Worm (Caenorhabditis elegans): ENCODE measurements around the gene C29A12.6.
A peak's percentile ranks its signal among the peaks of the same experiment; 100 is the strongest.

Gene C29A12.6

ce11 chrV:10807862-10808327 lies 39.1 kb upstream of the C29A12.6 start, which contains the start of gene plrg-1 (continued):
- TF ChIP-seq unc-62 (GFP tag; optimal IDR thresholded peaks at IDR 0.05) = no peak
- peak; percentile 85 for TF ChIP-seq sem-4 (tag; optimal IDR thresholded peaks at IDR 0.05)
- TF ChIP-seq mbf-1 (tag; optimal IDR thresholded peaks at IDR 0.05) = no peak
- TF ChIP-seq nhr-77 (tag; optimal IDR thresholded peaks at IDR 0.05) = no peak
- TF ChIP-seq ama-1 (optimal IDR thresholded peaks at IDR 0.05) = no peak

- TF ChIP-seq nhr-25 (tag; optimal IDR thresholded peaks at IDR 0.05) = no peak
These were observed 35.2 kb upstream of the C29A12.6 start, which contains the start of gene C29A12.22 for ce11 chrV:10811763-10812162. Gene C29A12.22, plus strand, starts transcription at chrV:10812063.

ce11 chrV:10813425-10814156 lies 33.4 kb upstream of the C29A12.6 start, which contains the start of the genes C29A12.1 and lig-1:
Gene C29A12.1, minus strand, starts transcription at chrV:10813487.
Gene lig-1, plus strand, starts transcription at chrV:10814106.
- TF ChIP-seq unc-62 (GFP tag; optimal IDR thresholded peaks at IDR 0.05) (no peak), ztf-1 (GFP tag; conservative IDR thresholded peaks at IDR 0.05) (no peak), nhr-21 (tag; optimal IDR thresholded peaks at IDR 0.05) (no peak), ceh-82 (tag; optimal IDR thresholded peaks at IDR 0.05) (no peak), F13H6.1 (tag; optimal IDR thresholded peaks at IDR 0.05) (no peak), ama-1 (optimal IDR thresholded peaks at IDR 0.05) (no peak), mdl-1 (tag; optimal IDR thresholded peaks at IDR 0.05) (no peak), fos-1 (tag; optimal IDR thresholded peaks at IDR 0.05) (no peak), unc-55 (GFP tag; optimal IDR thresholded peaks at IDR 0.05) (peak; percentile 45), sma-3 (GFP tag; optimal IDR thresholded peaks at IDR 0.05) (no peak), lsy-2 (tag; optimal IDR thresholded peaks at IDR 0.05) (peak in 1 of 2 experiments; percentile 36), ztf-11 (tag; optimal IDR thresholded peaks at IDR 0.05) (no peak), ztf-4 (tag; optimal IDR thresholded peaks at IDR 0.05) (no peak), zag-1 (tag; optimal IDR thresholded peaks at IDR 0.05) (no peak), sma-9 (GFP tag; optimal IDR thresholded peaks at IDR 0.05) (no peak), sma-9 (tag; optimal IDR thresholded peaks at IDR 0.05) (no peak), nhr-77 (tag; optimal IDR thresholded peaks at IDR 0.05) (no peak), peb-1 (tag; optimal IDR thresholded peaks at IDR 0.05) (no peak), nhr-129 (tag; optimal IDR thresholded peaks at IDR 0.05) (peak; percentile 39), egl-27 (tag; optimal IDR thresholded peaks at IDR 0.05) (no peak), lin-11 (tag; optimal IDR thresholded peaks at IDR 0.05) (no peak), lin-39 (tag; optimal IDR thresholded peaks at IDR 0.05) (no peak), blmp-1 (tag; optimal IDR thresholded peaks at IDR 0.05; ENCODE audit: insufficient read depth) (no peak), ZK546.5 (tag; optimal IDR thresholded peaks at IDR 0.05) (no peak), lin-13 (GFP tag; optimal IDR thresholded peaks at IDR 0.05) (no peak), Y55F3AM.14 (GFP tag; optimal IDR thresholded peaks at IDR 0.05) (no peak), crh-2 (tag; optimal IDR thresholded peaks at IDR 0.05) (no peak), C34F6.9 (tag; optimal IDR thresholded peaks at IDR 0.05) (peak; percentile 22), gmeb-1 (tag; optimal IDR thresholded peaks at IDR 0.05) (peak; percentile 41)

- TF ChIP-seq sma-9 (GFP tag; optimal IDR thresholded peaks at IDR 0.05) (no peak), sma-9 (tag; optimal IDR thresholded peaks at IDR 0.05) (no peak), ZK546.5 (tag; optimal IDR thresholded peaks at IDR 0.05) (no peak), nhr-12 (tag; optimal IDR thresholded peaks at IDR 0.05) (no peak), blmp-1 (tag; optimal IDR thresholded peaks at IDR 0.05; ENCODE audit: insufficient read depth) (no peak), skn-1 (tag; optimal IDR thresholded peaks at IDR 0.05) (no peak)
These were observed 32.7 kb upstream of the C29A12.6 start for ce11 chrV:10814333-10814732.

- no peak for TF ChIP-seq ztf-11 (tag; optimal IDR thresholded peaks at IDR 0.05)
- no peak for TF ChIP-seq nhr-23 (tag; optimal IDR thresholded peaks at IDR 0.05)
- TF ChIP-seq nhr-10 (tag; optimal IDR thresholded peaks at IDR 0.05) = no peak
- no peak for TF ChIP-seq unc-62 (GFP tag; optimal IDR thresholded peaks at IDR 0.05)
- no peak for TF ChIP-seq crh-2 (tag; optimal IDR thresholded peaks at IDR 0.05)
- TF ChIP-seq lin-11 (tag; optimal IDR thresholded peaks at IDR 0.05) = no peak
- TF ChIP-seq mdl-1 (tag; optimal IDR thresholded peaks at IDR 0.05) = no peak
- no peak for TF ChIP-seq sma-9 (GFP tag; optimal IDR thresholded peaks at IDR 0.05)
- no peak for TF ChIP-seq sma-9 (tag; optimal IDR thresholded peaks at IDR 0.05)
- TF ChIP-seq F13H6.1 (tag; optimal IDR thresholded peaks at IDR 0.05) = no peak
- TF ChIP-seq fos-1 (tag; optimal IDR thresholded peaks at IDR 0.05) = no peak
- no peak for TF ChIP-seq Y55F3AM.14 (GFP tag; optimal IDR thresholded peaks at IDR 0.05)
- no peak for TF ChIP-seq ztf-4 (tag; optimal IDR thresholded peaks at IDR 0.05)
- no peak for TF ChIP-seq lsy-2 (tag; optimal IDR thresholded peaks at IDR 0.05)
- no peak for TF ChIP-seq ceh-16 (tag; optimal IDR thresholded peaks at IDR 0.05)
- no peak for TF ChIP-seq sma-3 (GFP tag; optimal IDR thresholded peaks at IDR 0.05)
- no peak for TF ChIP-seq elt-3 (tag; optimal IDR thresholded peaks at IDR 0.05)
- no peak for TF ChIP-seq nhr-12 (tag; optimal IDR thresholded peaks at IDR 0.05)
- TF ChIP-seq blmp-1 (tag; optimal IDR thresholded peaks at IDR 0.05; ENCODE audit: insufficient read depth) = no peak
These were observed 30.2 kb upstream of the C29A12.6 start for ce11 chrV:10816831-10817230.
